Worm (Caenorhabditis elegans): ENCODE data around the gene znf-474.

znf-474 gene

DNA sequence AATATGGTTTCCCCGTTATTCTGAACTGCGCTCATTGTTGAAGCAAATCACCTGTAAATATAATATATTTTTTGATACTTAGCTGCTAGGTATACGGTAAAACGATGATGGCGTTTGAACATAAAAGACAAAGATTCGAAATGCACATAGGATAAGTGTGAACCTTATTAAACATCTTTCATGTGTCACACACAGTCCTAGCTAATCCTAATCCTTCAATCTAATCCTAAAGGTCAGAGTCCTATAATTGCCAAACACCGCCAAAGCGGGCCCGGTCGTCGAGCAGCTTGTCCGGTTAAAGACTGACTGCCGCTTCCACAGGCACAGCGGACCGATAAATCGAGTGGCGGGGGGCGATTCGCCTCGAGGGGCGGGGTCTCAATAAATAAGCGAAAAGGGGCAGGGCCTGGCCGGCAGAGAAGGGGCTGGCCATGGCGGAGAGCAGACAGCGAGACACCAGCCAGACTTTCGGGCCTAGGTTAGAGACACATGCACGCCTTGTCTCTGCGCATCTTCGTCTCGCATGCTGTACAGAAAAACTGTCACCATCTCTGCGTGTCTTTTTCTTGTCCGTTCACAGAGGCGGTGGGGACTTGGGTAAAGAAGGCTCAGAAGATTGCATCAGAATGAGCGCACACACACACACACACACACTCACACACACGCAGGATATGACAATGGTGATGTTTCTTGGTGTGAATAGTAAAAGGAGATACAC, 22.1 kb downstream of the znf-474 start, which contains the start of gene F57G12.1:
Gene F57G12.1 (minus strand): TSS at position 51 of the 718 bp plus-strand sequence.
- TF ChIP-seq ZK337.2 (GFP tag; IDR thresholded peaks at IDR 0.05) (no peak), nhr-28 (tag; optimal IDR thresholded peaks at IDR 0.05) (peak; percentile 62), hlh-30 (tag; optimal IDR thresholded peaks at IDR 0.05; ENCODE audit: insufficient read depth) (peak; percentile 85), mdl-1 (tag; optimal IDR thresholded peaks at IDR 0.05) (peak; percentile 70 to 87), unc-62 (GFP tag; optimal IDR thresholded peaks at IDR 0.05 in 1 of 2) (peak in 1 of 2 experiments; percentile 100), unc-62 (tag; optimal IDR thresholded peaks at IDR 0.05) (no peak), lin-1 (GFP tag; IDR thresholded peaks at IDR 0.05) (peak; percentile 34; the same call in 1 of the 2 replicates), aha-1 (tag) (peak; percentile 100), dmd-6 (GFP tag; IDR thresholded peaks at IDR 0.05) (peak; percentile 85), aly-2 (tag; optimal IDR thresholded peaks at IDR 0.05) (no peak), spr-3 (GFP tag; optimal IDR thresholded peaks at IDR 0.05) (peak; percentile 61), nhr-237 (tag; optimal IDR thresholded peaks at IDR 0.05) (no peak), zag-1 (tag; optimal IDR thresholded peaks at IDR 0.05) (peak; percentile 2), set-16 (GFP tag; IDR thresholded peaks at IDR 0.05) (peak; percentile 98), mxl-3 (GFP tag; optimal IDR thresholded peaks at IDR 0.05) (peak; percentile 85), arid-1 (GFP tag; conservative IDR thresholded peaks at IDR 0.05) (peak; percentile 58), php-3 (GFP tag; IDR thresholded peaks at IDR 0.05) (0 out of 2 replicates have a peak, but pooled peaks have one; percentile 54), lsy-2 (tag; optimal IDR thresholded peaks at IDR 0.05) (peak; percentile 1 to 51), unc-39 (tag; optimal IDR thresholded peaks at IDR 0.05) (no peak), hlh-11 (tag; optimal IDR thresholded peaks at IDR 0.05) (peak; percentile 87), lin-38 (GFP tag; IDR thresholded peaks at IDR 0.05) (peak; percentile 46; the same call in 1 of the 2 replicates), nhr-48 (tag; optimal IDR thresholded peaks at IDR 0.05) (peak; percentile 52), Y48G9A.11 (GFP tag; IDR thresholded peaks at IDR 0.05) (peak; percentile 18; the same call in 1 of the 2 replicates), dpl-1 (GFP tag; optimal IDR thresholded peaks at IDR 0.05) (peak; percentile 11), nhr-11 (tag; optimal IDR thresholded peaks at IDR 0.05) (peak; percentile 75), rbr-2 (tag; optimal IDR thresholded peaks at IDR 0.05) (peak; percentile 56), ceh-20 (GFP tag; IDR thresholded peaks at IDR 0.05) (peak; percentile 62; the same call in 1 of the 2 replicates), tra-1 (GFP tag; IDR thresholded peaks at IDR 0.05) (peak; percentile 68; the same call in 1 of the 2 replicates), F44E2.7 (GFP tag; IDR thresholded peaks at IDR 0.05) (no peak), ama-1 (optimal IDR thresholded peaks at IDR 0.05) (peak; percentile 92), madf-9 (GFP tag; conservative IDR thresholded peaks at IDR 0.05) (peak; percentile 61; the same call in 1 of the 2 replicates), dmd-8 (GFP tag; IDR thresholded peaks at IDR 0.05) (peak; percentile 25; the same call in 1 of the 2 replicates), ceh-28 (tag; optimal IDR thresholded peaks at IDR 0.05) (peak; percentile 7), Y75B8A.6 (GFP tag; IDR thresholded peaks at IDR 0.05) (peak; percentile 8; the same call in 1 of the 2 replicates), lin-13 (GFP tag; optimal IDR thresholded peaks at IDR 0.05) (peak; percentile 60), mep-1 (tag; optimal IDR thresholded peaks at IDR 0.05) (peak; percentile 91), nhr-25 (tag; optimal IDR thresholded peaks at IDR 0.05; ENCODE audit: borderline replicate concordance, insufficient read depth) (peak; percentile 86), dve-1 (tag; optimal IDR thresholded peaks at IDR 0.05; ENCODE audit: insufficient read depth) (peak; percentile 73), daf-12 (tag; optimal IDR thresholded peaks at IDR 0.05) (no peak), mes-2 (tag; optimal IDR thresholded peaks at IDR 0.05; ENCODE audit: poor library complexity, severe bottlenecking) (peak; percentile 67), nhr-77 (tag; optimal IDR thresholded peaks at IDR 0.05) (peak; percentile 48), nhr-10 (tag; optimal IDR thresholded peaks at IDR 0.05) (peak; percentile 74), ctbp-1 (GFP tag; IDR thresholded peaks at IDR 0.05) (peak; percentile 71; the same call in 1 of the 2 replicates), nhr-6 (tag; optimal IDR thresholded peaks at IDR 0.05) (peak; percentile 69), zip-11 (GFP tag; IDR thresholded peaks at IDR 0.05) (no peak), daf-16 (GFP tag; optimal IDR thresholded peaks at IDR 0.05) (peak in 1 of 2 experiments; percentile 8), daf-16 (tag; optimal IDR thresholded peaks at IDR 0.05) (peak; percentile 10), duxl-1 (tag; optimal IDR thresholded peaks at IDR 0.05; ENCODE audit: poor library complexity) (no peak), egl-43 (GFP tag; IDR thresholded peaks at IDR 0.05) (peak; percentile 87)
